Worm (Caenorhabditis elegans): ENCODE measurements around the gene rsp-4.

rsp-4 gene

DNA sequence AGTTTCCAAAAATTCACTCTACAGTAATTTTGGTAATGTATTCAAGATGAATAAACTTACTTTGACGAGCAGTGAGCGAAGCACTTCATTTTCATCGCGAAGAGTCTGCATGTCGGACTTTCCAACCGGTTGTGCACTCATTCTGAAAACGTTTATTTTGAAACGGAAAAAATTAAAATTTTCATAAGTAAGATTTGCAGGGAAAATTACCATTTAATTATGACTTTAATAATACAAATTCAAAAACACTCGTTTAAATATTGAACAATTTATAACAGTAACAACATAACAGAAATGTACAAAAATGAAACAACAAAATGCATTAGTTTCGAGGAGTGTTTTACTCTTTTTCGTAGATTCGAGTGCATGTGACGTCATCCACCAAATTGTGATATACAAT is 23.8 kb upstream of the rsp-4 start, which contains the start of the genes EEED8.13 and EEED8.18:
Gene EEED8.13 (minus strand): TSS at position 101 of the 400 bp plus-strand sequence.
Gene EEED8.18 (minus strand): TSS at position 144 of the 400 bp plus-strand sequence.
- no peak for TF ChIP-seq dox-1 (GFP tag; IDR thresholded peaks at IDR 0.05)
- TF ChIP-seq sdz-38 (tag; optimal IDR thresholded peaks at IDR 0.05), result no peak
- no peak for TF ChIP-seq ceh-40 (GFP tag; IDR thresholded peaks at IDR 0.05)
- TF ChIP-seq mxl-1 (tag; optimal IDR thresholded peaks at IDR 0.05), result no peak
- no peak for TF ChIP-seq K12H6.12 (tag; optimal IDR thresholded peaks at IDR 0.05)
- TF ChIP-seq madf-6 (GFP tag; IDR thresholded peaks at IDR 0.05), result no peak
- TF ChIP-seq egl-18 (GFP tag; IDR thresholded peaks at IDR 0.05), result no peak
- no peak for TF ChIP-seq ztf-3 (GFP tag; optimal IDR thresholded peaks at IDR 0.05)
- no peak for TF ChIP-seq tlf-1 (GFP tag; optimal IDR thresholded peaks at IDR 0.05)
- no peak for TF ChIP-seq ama-1 (optimal IDR thresholded peaks at IDR 0.05)
- TF ChIP-seq ama-1 (GFP tag; optimal IDR thresholded peaks at IDR 0.05), result no peak
- no peak for TF ChIP-seq bed-1 (GFP tag; IDR thresholded peaks at IDR 0.05)
- no peak for TF ChIP-seq hmg-1.2 (GFP tag; IDR thresholded peaks at IDR 0.05)
- no peak for TF ChIP-seq tbp1 (GFP tag; optimal IDR thresholded peaks at IDR 0.05)
- no peak for TF ChIP-seq nhr-80 (tag; optimal IDR thresholded peaks at IDR 0.05)
- no peak for TF ChIP-seq mel-28 (tag; optimal IDR thresholded peaks at IDR 0.05; ENCODE audit: borderline replicate concordance)

- TF ChIP-seq Y53F4B.3 (GFP tag; IDR thresholded peaks at IDR 0.05), result no peak
- TF ChIP-seq hrde-1 (tag; optimal IDR thresholded peaks at IDR 0.05; ENCODE audit: borderline replicate concordance), result no peak
- no peak for TF ChIP-seq akir-1 (GFP tag; optimal IDR thresholded peaks at IDR 0.05)
- TF ChIP-seq nhr-27 (tag; optimal IDR thresholded peaks at IDR 0.05), result no peak
- TF ChIP-seq fkh-3 (tag; optimal IDR thresholded peaks at IDR 0.05), result no peak
- TF ChIP-seq xnd-1 (tag; optimal IDR thresholded peaks at IDR 0.05), result no peak
- TF ChIP-seq bed-1 (GFP tag; IDR thresholded peaks at IDR 0.05), result no peak
- TF ChIP-seq athp-1 (tag; optimal IDR thresholded peaks at IDR 0.05), result no peak
- TF ChIP-seq hmg-20 (GFP tag; IDR thresholded peaks at IDR 0.05), result no peak
- TF ChIP-seq lin-35 (GFP tag; optimal IDR thresholded peaks at IDR 0.05), result no peak
- TF ChIP-seq sea-2 (GFP tag; IDR thresholded peaks at IDR 0.05), result no peak
- TF ChIP-seq attf-5 (GFP tag; optimal IDR thresholded peaks at IDR 0.05), result no peak
- no peak for TF ChIP-seq repo-1 (tag; optimal IDR thresholded peaks at IDR 0.05)
- no peak for TF ChIP-seq nfyb-1 (GFP tag; IDR thresholded peaks at IDR 0.05)
- no peak for TF ChIP-seq aptf-2 (GFP tag; conservative IDR thresholded peaks at IDR 0.05)
- TF ChIP-seq cebp-1 (GFP tag; IDR thresholded peaks at IDR 0.05), result no peak
- TF ChIP-seq cebp-1 (tag; optimal IDR thresholded peaks at IDR 0.05), result no peak
- TF ChIP-seq Y79H2A.3 (GFP tag; conservative IDR thresholded peaks at IDR 0.05), result no peak
- no peak for TF ChIP-seq ceh-100 (GFP tag; IDR thresholded peaks at IDR 0.05)
- TF ChIP-seq ztf-6 (GFP tag; IDR thresholded peaks at IDR 0.05), result no peak
Measured at ce11 chrII:5408924-5409323, 20.3 kb upstream of the rsp-4 start, which contains the start of the genes EEED8.12 and EEED8.4. EEED8.12 (minus strand) TSS chrII:5409024. EEED8.4 (plus strand) TSS chrII:5409319.

DNA sequence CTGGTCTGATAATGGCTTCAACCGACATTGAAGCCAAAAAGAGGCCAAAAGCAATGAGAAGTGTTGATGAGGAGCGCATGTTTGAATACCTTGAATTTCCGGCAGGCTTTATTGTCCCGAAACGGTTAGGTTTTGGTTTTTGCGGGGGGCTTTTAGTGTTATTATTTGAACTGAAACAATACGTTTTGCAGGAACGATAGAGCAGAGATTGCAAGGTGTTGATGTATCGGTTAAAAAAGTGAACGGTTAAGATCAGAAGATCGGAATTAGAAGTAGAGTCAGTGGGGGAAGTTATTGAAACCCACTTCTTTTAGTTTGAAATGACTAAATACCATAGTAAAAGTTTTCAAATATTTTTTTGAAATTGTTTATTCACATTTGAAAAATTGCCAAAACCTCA is 18.9 kb upstream of the rsp-4 start, which contains the start of gene clec-141:
Gene clec-141 (minus strand): TSS at position 101 of the 400 bp plus-strand sequence.
- TF ChIP-seq attf-5 (GFP tag; optimal IDR thresholded peaks at IDR 0.05), result no peak

ce11 chrII:5399201-5399600 is 10.6 kb upstream of the rsp-4 start, which contains the start of gene mog-5:
mog-5 (plus strand) TSS chrII:5399538.
- TF ChIP-seq ztf-3 (GFP tag; optimal IDR thresholded peaks at IDR 0.05) (no peak), mel-28 (tag; optimal IDR thresholded peaks at IDR 0.05; ENCODE audit: borderline replicate concordance) (no peak), snpc-1.3 (tag; optimal IDR thresholded peaks at IDR 0.05; ENCODE audit: insufficient read depth) (peak; percentile 23), pha-4 (tag; optimal IDR thresholded peaks at IDR 0.05) (peak; percentile 22), rcor-1 (GFP tag; IDR thresholded peaks at IDR 0.05) (no peak), mxl-1 (tag; optimal IDR thresholded peaks at IDR 0.05) (no peak), snpc-1.1 (tag; optimal IDR thresholded peaks at IDR 0.05; ENCODE audit: insufficient read depth) (no peak), rpc-1 (optimal IDR thresholded peaks at IDR 0.05) (peak; percentile 14), rpc-1 (tag; optimal IDR thresholded peaks at IDR 0.05) (no peak)

All from whole organism, young adult.